Fruit fly (Drosophila melanogaster) whole organism, embryonic: ENCODE results near the gene CG15891.

ENCODE experiments used
- Antp ChIP-seq: fragments of 200-800 bp; sonication (Bioruptor generic); optimal IDR thresholded peaks from 3 replicates; lab custom pipeline; 2016; ENCODE audit warnings: missing biosample characterization, missing genetic modification characterization
- Asciz ChIP-seq: fragments of 200-800 bp; sonication (Bioruptor generic); optimal IDR thresholded peaks from 2 replicates; lab custom pipeline; 2017; ENCODE audit warnings: missing biosample characterization, mild to moderate bottlenecking, missing genetic modification characterization, missing genetic modification reagents
- CG10267 ChIP-seq: fragments of 200-800 bp; sonication (Bioruptor generic); optimal IDR thresholded peaks from 2 replicates; lab custom pipeline; 2018; ENCODE audit warnings: missing biosample characterization, mild to moderate bottlenecking, missing genetic modification characterization, moderate library complexity
- CG14667 ChIP-seq: fragments of 200-800 bp; sonication (Bioruptor generic); IDR thresholded peaks from 2 replicates; pipeline ENCODE4 v1.3.6; 2022; ENCODE audit warnings: missing biosample characterization, missing genetic modification characterization
- CG15514 ChIP-seq: fragments of 200-800 bp; sonication (Bioruptor generic); optimal IDR thresholded peaks from 3 replicates; lab custom pipeline; 2017; ENCODE audit warnings: missing biosample characterization, missing genetic modification characterization, mild to moderate bottlenecking, moderate library complexity, missing genetic modification reagents
- CG17568 ChIP-seq: fragments of 200-800 bp; sonication (Bioruptor generic); optimal IDR thresholded peaks from 2 replicates; lab custom pipeline; 2018; ENCODE audit warnings: missing biosample characterization, mild to moderate bottlenecking, missing genetic modification characterization, moderate library complexity
- CG2120 ChIP-seq: fragments of 200-800 bp; sonication (Bioruptor generic); optimal IDR thresholded peaks from 3 replicates; lab custom pipeline; 2016; ENCODE audit warnings: missing biosample characterization, missing genetic modification characterization
- CG2202 ChIP-seq: fragments of 200-800 bp; sonication (Bioruptor generic); optimal IDR thresholded peaks from 2 replicates; lab custom pipeline; 2018; ENCODE audit warnings: missing biosample characterization, mild to moderate bottlenecking, missing genetic modification characterization
- CG30431 ChIP-seq: fragments of 200-800 bp; sonication (Bioruptor generic); optimal IDR thresholded peaks from 2 replicates; lab custom pipeline; 2017; ENCODE audit warnings: missing biosample characterization, missing genetic modification characterization
- CG31365 ChIP-seq: fragments of 200-800 bp; sonication (Bioruptor generic); optimal IDR thresholded peaks from 2 replicates; lab custom pipeline; 2018; ENCODE audit warnings: missing biosample characterization, mild to moderate bottlenecking, missing genetic modification characterization
- CG31388 ChIP-seq: fragments of 200-800 bp; sonication (Bioruptor generic); optimal IDR thresholded peaks from 2 replicates; lab custom pipeline; 2016; ENCODE audit warnings: missing biosample characterization, missing genetic modification characterization
- CG4820 ChIP-seq: fragments of 200-800 bp; sonication (Bioruptor generic); optimal IDR thresholded peaks from 3 replicates; lab custom pipeline; 2016; ENCODE audit warnings: missing biosample characterization, missing genetic modification characterization
- CG6254 ChIP-seq: fragments of 200-800 bp; sonication (Bioruptor generic); optimal IDR thresholded peaks from 3 replicates; lab custom pipeline; 2017; ENCODE audit warnings: mild to moderate bottlenecking, missing biosample characterization, missing genetic modification reagents, missing genetic modification characterization
- CG6791 ChIP-seq: fragments of 200-800 bp; sonication (Bioruptor generic); IDR thresholded peaks from 3 replicates; pipeline ENCODE4 v1.3.6; 2022; ENCODE audit warnings: missing biosample characterization, missing genetic modification characterization; ENCODE audit not compliant: partially characterized antibody
- CG9932 ChIP-seq: fragments of 200-800 bp; sonication (Bioruptor generic); IDR thresholded peaks from 2 replicates; pipeline ENCODE4 v1.3.6; 2022; ENCODE audit warnings: missing biosample characterization, missing genetic modification characterization
- CoRest ChIP-seq: fragments of 200-800 bp; sonication (Bioruptor generic); optimal IDR thresholded peaks from 3 replicates; lab custom pipeline; 2018; ENCODE audit warnings: missing biosample characterization, mild to moderate bottlenecking, missing genetic modification characterization, moderate library complexity
- Doc3 ChIP-seq: fragments of 200-800 bp; sonication (Bioruptor generic); IDR thresholded peaks from 3 replicates; pipeline ENCODE4 v1.3.6; 2022; ENCODE audit warnings: missing biosample characterization, missing genetic modification characterization; ENCODE audit not compliant: partially characterized antibody
- Eip74EF ChIP-seq, 2 experiments: fragments of 200-800 bp in 1 of 2; fragments of >200 bp in 1 of 2; sonication (Bioruptor generic) in 1 of 2; optimal IDR thresholded peaks; 2 replicates each; lab custom pipeline; 2017 to 2019; ENCODE audit warnings: missing biosample characterization in 2 of 2, missing genetic modification characterization in 2 of 2, mild to moderate bottlenecking in 1 of 2, moderate library complexity in 1 of 2
- Elba2 ChIP-seq: fragments of 200-800 bp; sonication (Bioruptor generic); optimal IDR thresholded peaks from 3 replicates; lab custom pipeline; 2016; ENCODE audit warnings: missing biosample characterization, missing genetic modification characterization
- Fer1 ChIP-seq: fragments of 200-800 bp; sonication (Bioruptor generic); optimal IDR thresholded peaks from 2 replicates; lab custom pipeline; 2017; ENCODE audit warnings: missing biosample characterization, mild to moderate bottlenecking, missing genetic modification characterization
- Hr78 ChIP-seq, 2 experiments: fragments of 200-800 bp in 1 of 2; fragments of >200 bp in 1 of 2; sonication (Bioruptor generic) in 1 of 2; optimal IDR thresholded peaks; 2 replicates each; lab custom pipeline; 2017 to 2019; ENCODE audit warnings: missing biosample characterization in 2 of 2, missing genetic modification characterization in 2 of 2, mild to moderate bottlenecking in 1 of 2, moderate library complexity in 1 of 2
- Nf-YA ChIP-seq: fragments of 200-800 bp; sonication (Bioruptor generic); IDR thresholded peaks from 2 replicates; pipeline ENCODE4 v1.3.6; 2022; ENCODE audit warnings: missing biosample characterization, missing genetic modification characterization
- Nf-YC ChIP-seq: fragments of 200-800 bp; optimal IDR thresholded peaks from 3 replicates; lab custom pipeline; 2019; ENCODE audit warnings: missing biosample characterization, mild to moderate bottlenecking, missing genetic modification characterization, moderate library complexity
- Poxn ChIP-seq: fragments of 200-800 bp; sonication (Bioruptor generic); IDR thresholded peaks from 2 replicates; pipeline ENCODE4 v1.3.6; 2022; ENCODE audit warnings: missing biosample characterization, missing genetic modification characterization
- Rx ChIP-seq: fragments of 200-800 bp; sonication (Bioruptor generic); IDR thresholded peaks from 2 replicates; pipeline ENCODE4 v1.3.6; 2022; ENCODE audit warnings: missing biosample characterization, missing genetic modification characterization
- Side ChIP-seq: fragments of 200-800 bp; sonication (Bioruptor generic); optimal IDR thresholded peaks from 2 replicates; lab custom pipeline; 2016; ENCODE audit warnings: missing biosample characterization, missing genetic modification characterization
- Usf ChIP-seq: fragments of 200-800 bp; sonication (Bioruptor generic); optimal IDR thresholded peaks from 2 replicates; lab custom pipeline; 2017; ENCODE audit warnings: missing genotype, missing biosample characterization, missing genetic modification characterization
- ac ChIP-seq: fragments of 200-800 bp; sonication (Bioruptor generic); optimal IDR thresholded peaks from 3 replicates; lab custom pipeline; 2017; ENCODE audit warnings: missing biosample characterization, mild to moderate bottlenecking, missing genetic modification characterization
- caup ChIP-seq: fragments of 200-800 bp; sonication (Bioruptor generic); optimal IDR thresholded peaks from 3 replicates; lab custom pipeline; 2017; ENCODE audit warnings: missing biosample characterization, mild to moderate bottlenecking, missing genetic modification characterization, moderate library complexity; ENCODE audit not compliant: severe bottlenecking
- croc ChIP-seq: fragments of 200-800 bp; sonication (Bioruptor generic); conservative IDR thresholded peaks from 3 replicates; pipeline ENCODE4 v1.3.6; 2022; ENCODE audit warnings: missing biosample characterization, missing genetic modification characterization
- da ChIP-seq: fragments of 200-800 bp; sonication (Bioruptor generic); optimal IDR thresholded peaks from 2 replicates; lab custom pipeline; 2016; ENCODE audit warnings: missing biosample characterization, missing genetic modification characterization
- dmrt99B ChIP-seq: fragments of 200-800 bp; sonication (Bioruptor generic); optimal IDR thresholded peaks from 2 replicates; lab custom pipeline; 2018; ENCODE audit warnings: missing biosample characterization, mild to moderate bottlenecking, missing genetic modification characterization, moderate library complexity
- fd3F ChIP-seq: fragments of 200-800 bp; sonication (Bioruptor generic); optimal IDR thresholded peaks from 2 replicates; lab custom pipeline; 2018; ENCODE audit warnings: missing biosample characterization, mild to moderate bottlenecking, missing genetic modification characterization, moderate library complexity
- fd64A ChIP-seq: fragments of 200-800 bp; sonication (Bioruptor generic); optimal IDR thresholded peaks from 3 replicates; lab custom pipeline; 2018; ENCODE audit warnings: missing biosample characterization, mild to moderate bottlenecking, missing genetic modification characterization
- grau ChIP-seq: fragments of 200-800 bp; optimal IDR thresholded peaks from 3 replicates; lab custom pipeline; 2019; ENCODE audit warnings: missing biosample characterization, mild to moderate bottlenecking, missing genetic modification characterization, moderate library complexity
- gt ChIP-seq: fragments of 200-800 bp; sonication (Bioruptor generic); IDR thresholded peaks from 2 replicates; pipeline ENCODE4 v1.3.6; 2022; ENCODE audit warnings: missing biosample characterization, missing genetic modification characterization
- h ChIP-seq: fragments of >200 bp; optimal IDR thresholded peaks from 2 replicates; lab custom pipeline; 2017
- insv ChIP-seq, 2 experiments: fragments of 200-800 bp; sonication (Bioruptor generic); optimal IDR thresholded peaks; 3 replicates each; lab custom pipeline; 2016 to 2018; ENCODE audit warnings: missing biosample characterization in 2 of 2, missing genetic modification characterization in 2 of 2
- jumu ChIP-seq: fragments of 200-800 bp; sonication (Bioruptor generic); optimal IDR thresholded peaks from 3 replicates; lab custom pipeline; 2016; ENCODE audit warnings: missing biosample characterization, missing genetic modification characterization
- lola ChIP-seq, 3 experiments: fragments of >200 bp in 2 of 3; fragments of 200-800 bp in 1 of 3; sonication (Bioruptor generic) in 1 of 3; optimal IDR thresholded peaks; 2 replicates each; lab custom pipeline; 2017 to 2019; ENCODE audit warnings: missing biosample characterization in 3 of 3, missing genetic modification characterization in 3 of 3, mild to moderate bottlenecking in 1 of 3, moderate library complexity in 1 of 3
- lov ChIP-seq, 2 experiments: fragments of 200-800 bp in 1 of 2; fragments of >200 bp in 1 of 2; sonication (Bioruptor generic) in 1 of 2; IDR thresholded peaks in 1 of 2; optimal IDR thresholded peaks in 1 of 2; 2 replicates in 1 of 2; 3 replicates in 1 of 2; pipeline versions ENCODE4 v1.3.6 to Lab custom; 2017 to 2022; ENCODE audit warnings: missing biosample characterization in 1 of 2, missing genetic modification characterization in 1 of 2
- nerfin-1 ChIP-seq: fragments of 200-800 bp; sonication (Bioruptor generic); optimal IDR thresholded peaks from 3 replicates; lab custom pipeline; 2019; ENCODE audit warnings: missing biosample characterization, mild to moderate bottlenecking, missing genetic modification characterization, moderate library complexity
- nmo ChIP-seq: fragments of 200-800 bp; sonication (Bioruptor generic); optimal IDR thresholded peaks from 2 replicates; lab custom pipeline; 2018; ENCODE audit warnings: missing biosample characterization, mild to moderate bottlenecking, missing genetic modification characterization, moderate library complexity
- peb ChIP-seq: fragments of 200-800 bp; sonication (Bioruptor generic); IDR thresholded peaks from 2 replicates; pipeline ENCODE4 v1.3.6; 2022; ENCODE audit warnings: missing biosample characterization, missing genetic modification characterization
- repo ChIP-seq: fragments of 200-800 bp; sonication (Bioruptor generic); optimal IDR thresholded peaks from 2 replicates; lab custom pipeline; 2016; ENCODE audit warnings: missing biosample characterization, missing genetic modification characterization
- sim ChIP-seq: fragments of 200-800 bp; sonication (Bioruptor generic); IDR thresholded peaks from 2 replicates; pipeline ENCODE4 v1.3.6; 2022; ENCODE audit warnings: missing biosample characterization, missing genetic modification characterization
- sqz ChIP-seq: fragments of 200-800 bp; sonication (Bioruptor generic); optimal IDR thresholded peaks from 3 replicates; lab custom pipeline; 2018; ENCODE audit warnings: missing biosample characterization, mild to moderate bottlenecking, missing genetic modification characterization
- ttk ChIP-seq: fragments of 200-800 bp; sonication (Bioruptor generic); IDR thresholded peaks from 2 replicates; pipeline ENCODE4 v2.1.2; 2022; ENCODE audit warnings: missing biosample characterization, missing genetic modification characterization

Gene CG15891

DNA sequence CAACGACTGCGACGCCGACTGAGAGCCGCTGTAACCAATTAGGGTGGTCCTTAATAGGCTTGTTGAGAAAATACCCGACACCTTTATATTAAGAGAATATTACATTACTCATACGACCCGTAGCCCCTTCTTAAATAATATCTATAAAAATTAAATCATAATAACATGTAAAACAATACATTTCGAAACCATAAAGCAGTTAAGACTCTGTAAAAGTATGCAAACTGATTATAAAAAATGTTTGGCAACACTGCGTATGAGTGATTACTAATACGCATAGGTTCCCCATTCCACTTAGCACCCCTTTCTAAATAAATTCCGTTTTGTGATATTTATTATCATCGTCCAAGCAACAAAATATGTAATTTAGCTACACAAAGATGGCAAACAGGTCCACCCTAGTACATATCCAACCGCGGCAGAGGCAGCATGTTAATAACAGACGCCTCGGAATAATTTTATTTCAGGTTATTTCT lies 45.5 kb upstream of the CG15891 start (continued):
- TF ChIP-seq Fer1 (peak; percentile 86), CG2202 (tag; lab: Kevin White, UChicago) (peak; percentile 28), da (GFP tag; lab: Kevin White, UChicago) (no peak), Rx (GFP tag; lab: Robert Waterston, UW) (0 out of 2 replicates have a peak, but pooled peaks have one; percentile 25), caup (peak; percentile 71), Nf-YA (GFP tag; lab: Robert Waterston, UW) (no peak), dmrt99B (peak; percentile 88), CG17568 (peak; percentile 75), repo (no peak), peb (GFP tag; lab: Robert Waterston, UW) (peak; percentile 35; the same call in 1 of the 2 replicates), Side (no peak), CG4820 (GFP tag; lab: Kevin White, UChicago) (peak; percentile 27), sim (GFP tag; lab: Robert Waterston, UW) (no peak), CG31388 (GFP tag; lab: Kevin White, UChicago) (no peak), lov (optimal IDR thresholded peaks at IDR 0.05; lab: Kevin White, UChicago) (no peak), lov (GFP tag; IDR thresholded peaks at IDR 0.05; lab: Robert Waterston, UW) (no peak), CG2120 (GFP tag; lab: Kevin White, UChicago) (peak; percentile 66), gt (GFP tag; lab: Robert Waterston, UW) (no peak), Poxn (0 out of 2 replicates have a peak, but pooled peaks have one; percentile 22), Elba2 (no peak), Antp (GFP tag; lab: Kevin White, UChicago) (peak; percentile 3), Asciz (GFP tag; lab: Kevin White, UChicago) (peak; percentile 70), CG9932 (GFP tag; lab: Robert Waterston, UW) (peak; percentile 66), CG10267 (tag; lab: Kevin White, UChicago) (peak; percentile 66), CG15514 (GFP tag; lab: Kevin White, UChicago) (peak; percentile 58), ac (GFP tag; lab: Kevin White, UChicago) (no peak), Nf-YC (tag; lab: Kevin White, UChicago) (peak; percentile 73), CG14667 (GFP tag; lab: Robert Waterston, UW) (0 out of 2 replicates have a peak, but pooled peaks have one; percentile 27), lola (GFP tag; optimal IDR thresholded peaks at IDR 0.05; lab: Kevin White, UChicago) (peak in 1 of 3 experiments; percentile 70), CG6254 (peak; percentile 64), fd3F (peak; percentile 66), Usf (GFP tag; lab: Kevin White, UChicago) (peak; percentile 67), h (lab: Kevin White, UChicago) (no peak), CG30431 (GFP tag; lab: Kevin White, UChicago) (peak; percentile 33), grau (tag; lab: Kevin White, UChicago) (peak; percentile 85), CG31365 (tag; lab: Kevin White, UChicago) (peak; percentile 10), ttk (GFP tag; lab: Robert Waterston, UW) (peak; percentile 54; the same call in 1 of the 2 replicates), nerfin-1 (tag; lab: Kevin White, UChicago) (peak; percentile 73), croc (GFP tag; lab: Robert Waterston, UW) (peak; percentile 35; the same call in 1 of the 3 replicates), Doc3 (no peak), CG6791 (GFP tag; lab: Robert Waterston, UW) (no peak), sqz (GFP tag; lab: Kevin White, UChicago) (peak; percentile 17), Eip74EF (GFP tag; optimal IDR thresholded peaks at IDR 0.05; lab: Kevin White, UChicago) (peak in 1 of 2 experiments; percentile 83), insv (GFP tag; optimal IDR thresholded peaks at IDR 0.05; lab: Kevin White, UChicago) (peak in 1 of 2 experiments; percentile 49), Hr78 (GFP tag; optimal IDR thresholded peaks at IDR 0.05; lab: Kevin White, UChicago) (peak in 1 of 2 experiments; percentile 42), fd64A (GFP tag; lab: Kevin White, UChicago) (peak; percentile 28), CoRest (tag; lab: Kevin White, UChicago) (peak; percentile 87), jumu (peak; percentile 14), nmo (peak; percentile 82)
